Worm (Caenorhabditis elegans) whole organism, L4 larva: Measurements from ENCODE around the gene ins-35.

ENCODE experiments used
- D1046.2 ChIP-seq: fragments of 200-800 bp; sonication (Bioruptor generic); IDR thresholded peaks from 2 replicates; pipeline ENCODE4 v1.3.6; 2022; ENCODE audit warnings: missing genetic modification characterization, missing compliant biosample characterization
- F26F4.8 ChIP-seq: fragments of 200-800 bp; sonication (Bioruptor generic); conservative IDR thresholded peaks from 2 replicates; pipeline ENCODE4 v1.3.6; 2022; ENCODE audit warnings: missing genetic modification characterization, missing compliant biosample characterization
- R02D3.7 ChIP-seq: fragments of 150-350 bp; sonication (generic microtip); optimal IDR thresholded peaks from 3 replicates; lab custom pipeline; 2014; ENCODE audit warnings: missing biosample characterization, missing genetic modification characterization
- T20F7.1 ChIP-seq: fragments of 200-800 bp; sonication (Bioruptor generic); optimal IDR thresholded peaks from 2 replicates; lab custom pipeline; 2018; ENCODE audit warnings: mild to moderate bottlenecking, missing genetic modification characterization, missing compliant biosample characterization
- T26A8.4 ChIP-seq: fragments of 200-800 bp; sonication (Bioruptor generic); IDR thresholded peaks from 2 replicates; pipeline ENCODE4 v1.3.6; 2022; ENCODE audit warnings: missing genetic modification characterization, missing compliant biosample characterization
- ZK337.2 ChIP-seq: fragments of 200-800 bp; sonication (Bioruptor generic); IDR thresholded peaks from 2 replicates; pipeline ENCODE4 v1.3.6; 2022; ENCODE audit warnings: missing genetic modification reagents, missing genetic modification characterization, missing compliant biosample characterization
- aha-1 ChIP-seq: fragments of 150-350 bp; peaks from one replicate; lab custom pipeline; 2014; ENCODE audit warnings: missing biosample characterization, missing genetic modification characterization
- aly-2 ChIP-seq: sonication (generic microtip); optimal IDR thresholded peaks from 2 replicates; lab custom pipeline; 2018; ENCODE audit warnings: missing biosample characterization, missing genetic modification characterization
- ama-1 ChIP-seq: fragments of 150-350 bp; optimal IDR thresholded peaks from 2 replicates; lab custom pipeline; 2014; ENCODE audit warnings: inconsistent platforms, mixed read lengths
- arid-1 ChIP-seq: fragments of 200-800 bp; sonication (Bioruptor generic); conservative IDR thresholded peaks from 2 replicates; pipeline ENCODE4 v1.3.6; 2022; ENCODE audit warnings: missing genetic modification reagents, missing genetic modification characterization, missing compliant biosample characterization
- attf-4 ChIP-seq: sonication (generic microtip); optimal IDR thresholded peaks from 3 replicates; lab custom pipeline; 2017; ENCODE audit warnings: missing biosample characterization, missing genetic modification characterization
- ceh-28 ChIP-seq: fragments of 150-350 bp; optimal IDR thresholded peaks from 2 replicates; lab custom pipeline; 2014; ENCODE audit warnings: missing biosample characterization, missing genetic modification reagents, missing genetic modification characterization
- ceh-44 ChIP-seq: fragments of 200-800 bp; sonication (Bioruptor generic); IDR thresholded peaks from 2 replicates; pipeline ENCODE4 v1.3.6; 2022; ENCODE audit warnings: missing genetic modification reagents, missing genetic modification characterization, missing compliant biosample characterization
- ceh-62 ChIP-seq: sonication (generic microtip); optimal IDR thresholded peaks from 2 replicates; lab custom pipeline; 2017; ENCODE audit warnings: missing biosample characterization, missing genetic modification characterization
- ceh-82 ChIP-seq: sonication (generic microtip); optimal IDR thresholded peaks from 2 replicates; lab custom pipeline; 2017; ENCODE audit warnings: missing biosample characterization, missing genetic modification characterization
- ces-1 ChIP-seq: fragments of 150-350 bp; sonication (generic microtip); optimal IDR thresholded peaks from 4 replicates; lab custom pipeline; 2014; ENCODE audit warnings: missing biosample characterization, missing genetic modification reagents, missing genetic modification characterization
- daf-16 ChIP-seq, 3 experiments: sonication (generic microtip); optimal IDR thresholded peaks; 2 replicates each; lab custom pipeline; 2016 to 2017; ENCODE audit warnings: missing genetic modification characterization in 3 of 3, missing genetic modification reagents in 3 of 3, mild to moderate bottlenecking in 2 of 3, missing compliant biosample characterization in 2 of 3, missing biosample characterization in 1 of 3, moderate library complexity in 1 of 3
- daf-19 ChIP-seq: fragments of 200-800 bp; sonication (Bioruptor generic); conservative IDR thresholded peaks from 2 replicates; pipeline ENCODE4 v1.3.6; 2022; ENCODE audit warnings: missing genetic modification characterization, missing compliant biosample characterization
- dmd-6 ChIP-seq: fragments of 200-800 bp; sonication (Bioruptor generic); IDR thresholded peaks from 2 replicates; pipeline ENCODE4 v1.3.6; 2022; ENCODE audit warnings: missing genetic modification reagents, missing genetic modification characterization, missing compliant biosample characterization
- dpl-1 ChIP-seq: fragments of 150-350 bp; optimal IDR thresholded peaks from 2 replicates; lab custom pipeline; 2014; ENCODE audit warnings: missing biosample characterization, missing genetic modification reagents, missing genetic modification characterization
- dve-1 ChIP-seq: sonication (generic microtip); optimal IDR thresholded peaks from 2 replicates; lab custom pipeline; 2017; ENCODE audit warnings: antibody characterized with exemption, mild to moderate bottlenecking, missing genetic modification characterization, missing compliant biosample characterization; ENCODE audit not compliant: insufficient read depth
- egl-27 ChIP-seq: sonication (generic microtip); optimal IDR thresholded peaks from 3 replicates; lab custom pipeline; 2017; ENCODE audit warnings: missing biosample characterization, missing genetic modification reagents, missing genetic modification characterization
- hif-1 ChIP-seq, 2 experiments: sonication (generic microtip); optimal IDR thresholded peaks; 2 replicates each; lab custom pipeline; 2016 to 2017; ENCODE audit warnings: missing compliant biosample characterization in 2 of 2, missing genetic modification characterization in 2 of 2, missing genetic modification reagents in 2 of 2, missing genotype in 2 of 2, mild to moderate bottlenecking in 1 of 2
- hlh-11 ChIP-seq: fragments of 200-800 bp; sonication (Bioruptor generic); optimal IDR thresholded peaks from 2 replicates; lab custom pipeline; 2018; ENCODE audit warnings: mild to moderate bottlenecking, missing genetic modification characterization, missing compliant biosample characterization
- hlh-30 ChIP-seq: sonication (generic microtip); optimal IDR thresholded peaks from 2 replicates; lab custom pipeline; 2017; ENCODE audit warnings: antibody characterized with exemption, mild to moderate bottlenecking, missing genetic modification characterization, missing compliant biosample characterization; ENCODE audit not compliant: insufficient read depth
- hmg-1.1 ChIP-seq: fragments of 200-800 bp; sonication (Bioruptor generic); IDR thresholded peaks from 2 replicates; pipeline ENCODE4 v1.3.6; 2022; ENCODE audit warnings: missing genetic modification reagents, missing genetic modification characterization, missing compliant biosample characterization
- jun-1 ChIP-seq: fragments of 150-350 bp; optimal IDR thresholded peaks from 2 replicates; lab custom pipeline; 2014; ENCODE audit warnings: missing biosample characterization, missing genetic modification reagents, missing genetic modification characterization
- lim-7 ChIP-seq: fragments of 200-800 bp; sonication (Bioruptor generic); IDR thresholded peaks from 2 replicates; pipeline ENCODE4 v1.3.6; 2022; ENCODE audit warnings: missing genetic modification characterization, missing compliant biosample characterization
- lin-1 ChIP-seq: fragments of 200-800 bp; sonication (Bioruptor generic); IDR thresholded peaks from 2 replicates; pipeline ENCODE4 v1.3.6; 2022; ENCODE audit warnings: missing genetic modification reagents, missing genetic modification characterization, missing compliant biosample characterization
- lin-15B ChIP-seq: fragments of 150-350 bp; sonication (generic microtip); optimal IDR thresholded peaks from 3 replicates; lab custom pipeline; 2014; ENCODE audit warnings: missing biosample characterization, missing genetic modification characterization
- lin-38 ChIP-seq: fragments of 200-800 bp; sonication (Bioruptor generic); IDR thresholded peaks from 2 replicates; pipeline ENCODE4 v1.3.6; 2022; ENCODE audit warnings: missing genetic modification reagents, missing genetic modification characterization, missing compliant biosample characterization
- lir-3 ChIP-seq: sonication (generic microtip); optimal IDR thresholded peaks from 2 replicates; lab custom pipeline; 2016; ENCODE audit warnings: mild to moderate bottlenecking, missing genetic modification characterization, missing compliant biosample characterization
- mdl-1 ChIP-seq, 2 experiments: fragments of 150-350 bp in 1 of 2; sonication (generic microtip) in 1 of 2; optimal IDR thresholded peaks; 2 replicates each; lab custom pipeline; 2014 to 2017; ENCODE audit warnings: missing biosample characterization in 2 of 2, missing genetic modification characterization in 2 of 2
- mdt-29 ChIP-seq: fragments of 200-800 bp; sonication (Bioruptor generic); IDR thresholded peaks from 2 replicates; pipeline ENCODE4 v1.3.6; 2022; ENCODE audit warnings: missing genetic modification reagents, missing genetic modification characterization, missing compliant biosample characterization
- mep-1 ChIP-seq: fragments of 150-350 bp; sonication (generic microtip); optimal IDR thresholded peaks from 3 replicates; lab custom pipeline; 2014; ENCODE audit warnings: missing biosample characterization, missing genetic modification characterization
- mxl-3 ChIP-seq: fragments of 200-800 bp; sonication (Bioruptor generic); optimal IDR thresholded peaks from 2 replicates; lab custom pipeline; 2018; ENCODE audit warnings: mild to moderate bottlenecking, missing genetic modification characterization, missing compliant biosample characterization
- nhr-11 ChIP-seq: fragments of 150-350 bp; optimal IDR thresholded peaks from 2 replicates; lab custom pipeline; 2014; ENCODE audit warnings: missing biosample characterization, missing genetic modification characterization
- nhr-25 ChIP-seq: sonication (generic microtip); optimal IDR thresholded peaks from 2 replicates; lab custom pipeline; 2017; ENCODE audit warnings: missing genetic modification characterization, mild to moderate bottlenecking, missing compliant biosample characterization, antibody characterized with exemption, moderate library complexity, borderline replicate concordance; ENCODE audit not compliant: insufficient read depth
- nhr-28 ChIP-seq: fragments of 150-350 bp; optimal IDR thresholded peaks from 2 replicates; lab custom pipeline; 2014; ENCODE audit warnings: missing biosample characterization, missing genetic modification characterization
- nhr-42 ChIP-seq: fragments of 200-800 bp; sonication (Bioruptor generic); IDR thresholded peaks from 2 replicates; pipeline ENCODE4 v1.3.6; 2022; ENCODE audit warnings: missing genetic modification characterization, missing compliant biosample characterization
- unc-130 ChIP-seq: sonication (generic microtip); optimal IDR thresholded peaks from 2 replicates; lab custom pipeline; 2016; ENCODE audit warnings: missing genetic modification reagents, missing genetic modification characterization, missing compliant biosample characterization
- unc-62 ChIP-seq, 3 experiments: fragments of 150-350 bp in 1 of 3; sonication (generic microtip); optimal IDR thresholded peaks in 2 of 3; peaks in 1 of 3; 1 replicate in 1 of 3; 2 replicates in 2 of 3; lab custom pipeline; 2014 to 2017; ENCODE audit warnings: missing biosample characterization in 3 of 3, missing genetic modification characterization in 3 of 3, missing genetic modification reagents in 3 of 3, missing genotype in 1 of 3
- zfp-2 ChIP-seq: sonication (generic microtip); optimal IDR thresholded peaks from 2 replicates; lab custom pipeline; 2016; ENCODE audit warnings: mild to moderate bottlenecking, missing genetic modification characterization, missing compliant biosample characterization
- zfp-3 ChIP-seq: fragments of 200-800 bp; sonication (Bioruptor generic); conservative IDR thresholded peaks from 2 replicates; pipeline ENCODE4 v1.3.6; 2022; ENCODE audit warnings: missing genetic modification reagents, missing genetic modification characterization, missing compliant biosample characterization
- zip-11 ChIP-seq: fragments of 200-800 bp; sonication (Bioruptor generic); IDR thresholded peaks from 2 replicates; pipeline ENCODE4 v1.3.6; 2022; ENCODE audit warnings: missing genetic modification characterization, missing compliant biosample characterization
- ztf-7 ChIP-seq: fragments of 150-350 bp; optimal IDR thresholded peaks from 2 replicates; lab custom pipeline; 2014; ENCODE audit warnings: missing biosample characterization, missing genetic modification characterization

The ins-35 gene

DNA sequence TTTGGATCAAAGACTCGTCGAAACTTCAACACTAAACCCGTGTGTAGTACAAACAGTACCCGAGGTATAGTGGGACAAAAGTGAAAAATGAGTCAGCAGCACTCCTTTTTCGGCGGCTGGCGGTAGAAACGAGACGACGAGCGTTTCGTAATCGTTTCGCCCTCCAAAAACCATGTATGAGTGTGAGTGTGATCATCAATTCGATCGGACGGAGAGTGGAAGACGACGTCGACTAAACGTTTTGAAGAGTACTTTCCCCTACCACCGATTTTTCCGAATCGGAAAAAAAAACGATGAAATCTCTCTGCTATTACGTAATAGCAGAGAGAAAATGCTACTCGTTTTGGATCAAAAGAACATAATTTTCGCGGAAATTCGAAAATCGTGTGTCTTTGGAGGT lies 40.1 kb downstream of the ins-35 start:
- TF ChIP-seq ama-1 (lab: Kevin White, UChicago), result no peak
- TF ChIP-seq nhr-42 (GFP tag; lab: Robert Waterston, UW), result no peak
- no peak for TF ChIP-seq daf-16 (GFP tag; optimal IDR thresholded peaks at IDR 0.05; lab: Kevin White, UChicago)
- peak; percentile 26 for TF ChIP-seq daf-16 (tag; optimal IDR thresholded peaks at IDR 0.05; lab: Kevin White, UChicago)
- peak; percentile 11 for TF ChIP-seq dve-1 (tag; lab: Kevin White, UChicago)
- no peak for TF ChIP-seq mdt-29 (GFP tag; lab: Robert Waterston, UW)
- TF ChIP-seq ZK337.2 (GFP tag; lab: Robert Waterston, UW), result no peak
- TF ChIP-seq attf-4, result no peak
- peak in 1 of 2 experiments; percentile 73 for TF ChIP-seq unc-62 (GFP tag; optimal IDR thresholded peaks at IDR 0.05 in 1 of 2; lab: Kevin White, UChicago)
- TF ChIP-seq unc-62 (tag; optimal IDR thresholded peaks at IDR 0.05; lab: Kevin White, UChicago), result no peak
- peak; percentile 41 for TF ChIP-seq hlh-30 (tag; lab: Kevin White, UChicago)
- no peak for TF ChIP-seq dpl-1 (GFP tag; lab: Kevin White, UChicago)
- TF ChIP-seq mep-1, result peak; percentile 35
- TF ChIP-seq hmg-1.1 (GFP tag; lab: Robert Waterston, UW), result 0 out of 2 replicates have a peak, but pooled peaks have one; percentile 29
- TF ChIP-seq nhr-25 (tag; lab: Kevin White, UChicago), result peak; percentile 56
- TF ChIP-seq hlh-11, result peak; percentile 9
- TF ChIP-seq nhr-28 (tag; lab: Kevin White, UChicago), result peak; percentile 51
- peak; percentile 39 for TF ChIP-seq mxl-3 (GFP tag; lab: Kevin White, UChicago)
- no peak for TF ChIP-seq zip-11
- no peak for TF ChIP-seq F26F4.8

DNA sequence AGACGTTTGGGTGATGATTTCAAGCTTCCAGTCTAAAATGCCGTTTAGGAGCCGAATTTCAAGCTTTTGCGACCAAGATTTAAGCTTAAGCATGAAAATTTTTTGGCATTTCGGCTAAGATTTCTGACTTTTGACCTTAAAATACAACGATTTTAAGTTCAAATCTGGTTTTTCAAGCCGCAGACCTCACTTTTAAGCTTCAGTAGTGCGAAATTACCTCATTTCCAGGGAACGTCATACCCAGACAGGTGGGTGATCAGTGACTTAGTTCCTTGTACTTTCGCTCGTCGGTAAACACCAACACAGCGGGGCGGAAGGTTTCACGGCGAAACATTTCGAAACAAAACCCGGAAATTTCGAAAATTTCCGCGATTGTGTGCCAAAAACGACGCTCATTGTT lies 41.0 kb downstream of the ins-35 start:
- TF ChIP-seq aha-1 (tag; lab: Kevin White, UChicago) (peak; percentile 75), nhr-25 (tag; lab: Kevin White, UChicago) (no peak)

DNA sequence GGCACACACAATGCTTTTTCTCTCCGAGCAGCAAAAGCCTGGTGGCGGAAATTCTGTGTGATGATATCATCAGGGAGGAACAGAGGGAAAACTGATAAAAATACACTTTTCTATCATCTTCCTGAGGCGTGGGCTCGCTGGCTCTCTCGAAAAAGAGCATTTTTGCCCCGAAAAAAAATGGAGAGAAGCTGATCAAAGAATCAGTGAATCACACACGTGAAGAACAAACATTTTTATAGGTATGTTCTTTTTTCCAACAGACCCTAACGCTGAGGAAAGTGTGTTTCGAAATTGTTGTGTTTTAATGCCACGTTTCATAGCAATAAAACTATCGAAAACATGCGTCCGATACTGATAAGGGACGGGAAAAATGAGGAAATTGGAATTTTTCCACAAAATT lies 41.5 kb downstream of the ins-35 start:
- TF ChIP-seq zfp-2 (tag; lab: Kevin White, UChicago) (no peak), ceh-44 (no peak), lir-3 (no peak), lin-38 (GFP tag; lab: Robert Waterston, UW) (no peak), ces-1 (no peak), daf-16 (GFP tag; optimal IDR thresholded peaks at IDR 0.05; lab: Kevin White, UChicago) (no peak), daf-16 (tag; optimal IDR thresholded peaks at IDR 0.05; lab: Kevin White, UChicago) (peak; percentile 84), T20F7.1 (GFP tag; lab: Kevin White, UChicago) (no peak), R02D3.7 (no peak), ztf-7 (no peak), jun-1 (tag; lab: Kevin White, UChicago) (no peak), zfp-3 (GFP tag; lab: Robert Waterston, UW) (no peak), ceh-28 (tag; lab: Kevin White, UChicago) (no peak), D1046.2 (GFP tag; lab: Robert Waterston, UW) (no peak), egl-27 (no peak), lim-7 (GFP tag; lab: Robert Waterston, UW) (no peak), lin-1 (no peak), hif-1 (tag; optimal IDR thresholded peaks at IDR 0.05; lab: Kevin White, UChicago) (no peak), lin-15B (tag; lab: Kevin White, UChicago) (no peak), daf-19 (GFP tag; lab: Robert Waterston, UW) (no peak), ZK337.2 (GFP tag; lab: Robert Waterston, UW) (no peak), mdl-1 (tag; optimal IDR thresholded peaks at IDR 0.05; lab: Kevin White, UChicago) (peak in 1 of 2 experiments; percentile 27), arid-1 (no peak), unc-130 (no peak), aha-1 (tag; lab: Kevin White, UChicago) (no peak), mxl-3 (GFP tag; lab: Kevin White, UChicago) (no peak), ceh-62 (tag; lab: Kevin White, UChicago) (no peak), T26A8.4 (GFP tag; lab: Robert Waterston, UW) (no peak), dpl-1 (GFP tag; lab: Kevin White, UChicago) (no peak), ceh-82 (tag; lab: Kevin White, UChicago) (no peak), nhr-11 (tag; lab: Kevin White, UChicago) (no peak), aly-2 (tag; lab: Kevin White, UChicago) (no peak), dmd-6 (GFP tag; lab: Robert Waterston, UW) (peak; percentile 24; the same call in 1 of the 2 replicates), unc-62 (GFP tag; optimal IDR thresholded peaks at IDR 0.05 in 1 of 2; lab: Kevin White, UChicago) (peak in 1 of 2 experiments; percentile 52), unc-62 (tag; optimal IDR thresholded peaks at IDR 0.05; lab: Kevin White, UChicago) (no peak)
